Worm (Caenorhabditis elegans): ENCODE results near the gene W04B5.3.

- TF ChIP-seq dao-5 (tag; optimal IDR thresholded peaks at IDR 0.05) = no peak
- no peak for TF ChIP-seq W03F9.2 (tag; optimal IDR thresholded peaks at IDR 0.05)
- TF ChIP-seq him-1 (tag; optimal IDR thresholded peaks at IDR 0.05) = no peak
Measured at ce11 chrIII:2468202-2468601, 49.9 kb downstream of the W04B5.3 start, which contains the start of the genes E02H9.9 and E02H9.1.
